Fruit fly (Drosophila melanogaster): Measurements from ENCODE around the gene tnc.

Gene tnc

dm6 chr3R:25024895-25025557 lies 40.8 kb downstream of the tnc start, which contains the start of the genes EMC6 and Hr96 (continued):
- TF ChIP-seq HmgZ (tag; optimal IDR thresholded peaks at IDR 0.05) (peak; percentile 98), gem (tag; optimal IDR thresholded peaks at IDR 0.05) (peak; percentile 96), pros (GFP tag; optimal IDR thresholded peaks at IDR 0.05) (no peak), p53 (GFP tag; optimal IDR thresholded peaks at IDR 0.05) (peak; percentile 78), CG2199 (GFP tag; IDR thresholded peaks at IDR 0.05) (peak; percentile 87; the same call in 2 of the 3 replicates), CG8944 (GFP tag; optimal IDR thresholded peaks at IDR 0.05) (peak; percentile 91), CG1024 (GFP tag; IDR thresholded peaks at IDR 0.05) (peak; percentile 81), CG10274 (GFP tag; optimal IDR thresholded peaks at IDR 0.05) (peak; percentile 57), CG10654 (GFP tag; optimal IDR thresholded peaks at IDR 0.05) (peak; percentile 93), tll (GFP tag; optimal IDR thresholded peaks at IDR 0.05) (peak in 1 of 2 experiments; percentile 34), zf30C (GFP tag; optimal IDR thresholded peaks at IDR 0.05) (peak; percentile 99), Ets97D (GFP tag; optimal IDR thresholded peaks at IDR 0.05) (peak; percentile 93), Taf1 (GFP tag; IDR thresholded peaks at IDR 0.05) (peak; percentile 89), CG10565 (GFP tag; optimal IDR thresholded peaks at IDR 0.05) (peak; percentile 67), crc (GFP tag; optimal IDR thresholded peaks at IDR 0.05) (peak; percentile 77), CG17612 (GFP tag; IDR thresholded peaks at IDR 0.05) (peak; percentile 81), da (GFP tag; optimal IDR thresholded peaks at IDR 0.05) (peak; percentile 60), btn (GFP tag; optimal IDR thresholded peaks at IDR 0.05) (peak; percentile 81), Sry-δ (GFP tag; optimal IDR thresholded peaks at IDR 0.05) (peak; percentile 76), CG42726 (GFP tag; IDR thresholded peaks at IDR 0.05; ENCODE audit: partially characterized antibody) (no peak), CG15514 (GFP tag; optimal IDR thresholded peaks at IDR 0.05) (peak; percentile 92), CG16863 (GFP tag; optimal IDR thresholded peaks at IDR 0.05) (peak; percentile 89), Dad (GFP tag; optimal IDR thresholded peaks at IDR 0.05) (peak; percentile 95), usp (GFP tag; optimal IDR thresholded peaks at IDR 0.05) (no peak), HLH3B (GFP tag; IDR thresholded peaks at IDR 0.05) (peak; percentile 92), NfI (GFP tag; optimal IDR thresholded peaks at IDR 0.05) (peak; percentile 94), pita (GFP tag; optimal IDR thresholded peaks at IDR 0.05) (no peak), Ets65A (GFP tag) (peak; percentile 99), CG7963 (GFP tag; IDR thresholded peaks at IDR 0.05; ENCODE audit: partially characterized antibody) (peak; percentile 82), eve (GFP tag; optimal IDR thresholded peaks at IDR 0.05) (no peak), Doc2 (GFP tag; IDR thresholded peaks at IDR 0.05) (peak; percentile 61; the same call in 1 of the 2 replicates), Bteb2 (GFP tag; optimal IDR thresholded peaks at IDR 0.05) (peak; percentile 93), CG3726 (GFP tag; IDR thresholded peaks at IDR 0.05) (peak; percentile 89), Max (GFP tag; optimal IDR thresholded peaks at IDR 0.05) (peak; percentile 96), twi (tag; optimal IDR thresholded peaks at IDR 0.05) (peak; percentile 84), org-1 (GFP tag; optimal IDR thresholded peaks at IDR 0.05) (peak; percentile 78), gro (GFP tag; optimal IDR thresholded peaks at IDR 0.05) (no peak), Nf-YA (GFP tag; IDR thresholded peaks at IDR 0.05) (peak; percentile 79), Nf-YC (tag; optimal IDR thresholded peaks at IDR 0.05) (peak; percentile 84), unc-4 (GFP tag; IDR thresholded peaks at IDR 0.05; ENCODE audit: partially characterized antibody) (peak; percentile 65), sob (GFP tag; IDR thresholded peaks at IDR 0.05) (peak; percentile 96), CG8765 (GFP tag; IDR thresholded peaks at IDR 0.05) (peak; percentile 89), Dek (tag; optimal IDR thresholded peaks at IDR 0.05) (peak; percentile 93), bcd (GFP tag; optimal IDR thresholded peaks at IDR 0.05) (peak; percentile 94), CG4820 (GFP tag; optimal IDR thresholded peaks at IDR 0.05) (peak; percentile 91), tio (GFP tag; optimal IDR thresholded peaks at IDR 0.05) (no peak), esg (GFP tag; conservative IDR thresholded peaks at IDR 0.05) (peak; percentile 88), mirr (GFP tag; optimal IDR thresholded peaks at IDR 0.05) (peak; percentile 81), hkb (optimal IDR thresholded peaks at IDR 0.05) (no peak), hkb (GFP tag; IDR thresholded peaks at IDR 0.05) (peak; percentile 91)
